Fruit fly (Drosophila melanogaster) whole organism, prepupa: ENCODE data around the gene Ldsdh1.

Experiments
- Blimp-1 ChIP-seq: fragments of 200-800 bp; sonication (Bioruptor generic); optimal IDR thresholded peaks from 3 replicates; lab custom pipeline; 2017; ENCODE audit warnings: missing biosample characterization, missing genetic modification characterization, mild to moderate bottlenecking, moderate library complexity, missing genetic modification reagents
- CG10631 ChIP-seq: fragments of 200-800 bp; sonication (Bioruptor generic); optimal IDR thresholded peaks from 2 replicates; lab custom pipeline; 2016; ENCODE audit warnings: missing biosample characterization, missing genetic modification characterization
- CG10669 ChIP-seq: fragments of 200-800 bp; sonication (Bioruptor generic); optimal IDR thresholded peaks from 3 replicates; lab custom pipeline; 2018; ENCODE audit warnings: missing biosample characterization, mild to moderate bottlenecking, missing genetic modification characterization, moderate library complexity
- CG11294 ChIP-seq: fragments of 200-800 bp; sonication (Bioruptor generic); IDR thresholded peaks from 2 replicates; pipeline ENCODE4 v1.3.6; 2022; ENCODE audit warnings: missing biosample characterization, missing genetic modification characterization
- CG11762 ChIP-seq: fragments of 200-800 bp; sonication (Bioruptor generic); optimal IDR thresholded peaks from 3 replicates; lab custom pipeline; 2016; ENCODE audit warnings: missing biosample characterization, missing genetic modification characterization; ENCODE audit not compliant: insufficient read depth
- CG11902 ChIP-seq: fragments of 200-800 bp; sonication (Bioruptor generic); optimal IDR thresholded peaks from 3 replicates; lab custom pipeline; 2016; ENCODE audit warnings: missing biosample characterization, missing genetic modification characterization
- CG15336 ChIP-seq: fragments of 200-800 bp; sonication (Bioruptor generic); IDR thresholded peaks from 2 replicates; pipeline ENCODE4 v1.3.6; 2022; ENCODE audit warnings: missing biosample characterization, missing genetic modification characterization
- CG3032 ChIP-seq: fragments of 200-800 bp; optimal IDR thresholded peaks from 2 replicates; lab custom pipeline; 2019; ENCODE audit warnings: missing biosample characterization, mild to moderate bottlenecking, missing genetic modification characterization, moderate library complexity
- CG31627 ChIP-seq: fragments of 200-800 bp; sonication (Bioruptor generic); optimal IDR thresholded peaks from 3 replicates; lab custom pipeline; 2016; ENCODE audit warnings: missing biosample characterization, missing genetic modification characterization
- CG32006 ChIP-seq: fragments of 200-800 bp; sonication (Bioruptor generic); optimal IDR thresholded peaks from 3 replicates; lab custom pipeline; 2017; ENCODE audit warnings: missing biosample characterization, mild to moderate bottlenecking, missing genetic modification characterization
- CG34406 ChIP-seq: fragments of 200-800 bp; sonication (Bioruptor generic); optimal IDR thresholded peaks from 3 replicates; lab custom pipeline; 2016; ENCODE audit warnings: missing biosample characterization, missing genetic modification characterization
- CG3919 ChIP-seq: fragments of 200-800 bp; sonication (Bioruptor generic); optimal IDR thresholded peaks from 3 replicates; lab custom pipeline; 2016; ENCODE audit warnings: missing biosample characterization, missing genetic modification characterization
- CG6163 ChIP-seq: fragments of 200-800 bp; sonication (Bioruptor generic); IDR thresholded peaks from 3 replicates; pipeline ENCODE4 v1.3.6; 2022; ENCODE audit warnings: missing biosample characterization, missing genetic modification characterization
- CG6276 ChIP-seq: fragments of 200-800 bp; sonication (Bioruptor generic); optimal IDR thresholded peaks from 2 replicates; lab custom pipeline; 2017; ENCODE audit warnings: missing biosample characterization, mild to moderate bottlenecking, missing genetic modification characterization
- CG6792 ChIP-seq: fragments of 200-800 bp; sonication (Bioruptor generic); optimal IDR thresholded peaks from 3 replicates; lab custom pipeline; 2016; ENCODE audit warnings: missing biosample characterization, missing genetic modification characterization
- CG6808 ChIP-seq: fragments of 200-800 bp; sonication (Bioruptor generic); optimal IDR thresholded peaks from 3 replicates; lab custom pipeline; 2017; ENCODE audit warnings: missing biosample characterization, missing genetic modification characterization, mild to moderate bottlenecking, moderate library complexity, missing genetic modification reagents
- CG6854 ChIP-seq: fragments of 200-800 bp; sonication (Bioruptor generic); optimal IDR thresholded peaks from 2 replicates; lab custom pipeline; 2017; ENCODE audit warnings: missing biosample characterization, mild to moderate bottlenecking, missing genetic modification characterization
- CG7368 ChIP-seq: fragments of 200-800 bp; sonication (Bioruptor generic); optimal IDR thresholded peaks from 3 replicates; lab custom pipeline; 2016; ENCODE audit warnings: missing biosample characterization, missing genetic modification characterization
- CG8119 ChIP-seq: fragments of 200-800 bp; sonication (Bioruptor generic); IDR thresholded peaks from 3 replicates; pipeline ENCODE4 v1.3.6; 2022; ENCODE audit warnings: missing biosample characterization, missing genetic modification characterization
- CG8319 ChIP-seq: fragments of 200-800 bp; sonication (Bioruptor generic); optimal IDR thresholded peaks from 3 replicates; lab custom pipeline; 2016; ENCODE audit warnings: missing biosample characterization, missing genetic modification characterization
- CG8632 ChIP-seq: fragments of 200-800 bp; sonication (Bioruptor generic); optimal IDR thresholded peaks from 3 replicates; lab custom pipeline; 2016; ENCODE audit warnings: missing biosample characterization, missing genetic modification characterization
- CG9139 ChIP-seq: fragments of 200-800 bp; sonication (Bioruptor generic); optimal IDR thresholded peaks from 3 replicates; lab custom pipeline; 2017; ENCODE audit warnings: missing biosample characterization, mild to moderate bottlenecking, missing genetic modification characterization
- Eip78C ChIP-seq: fragments of 200-800 bp; sonication (Bioruptor generic); peaks from one replicate; lab custom pipeline; 2016; ENCODE audit warnings: missing biosample characterization, missing genetic modification characterization
- Eip93F ChIP-seq: fragments of 200-800 bp; sonication (Bioruptor generic); optimal IDR thresholded peaks from 2 replicates; lab custom pipeline; 2016; ENCODE audit warnings: missing biosample characterization, mild to moderate bottlenecking, missing genetic modification characterization
- Ets21C ChIP-seq: fragments of 200-800 bp; sonication (Bioruptor generic); optimal IDR thresholded peaks from 3 replicates; lab custom pipeline; 2016; ENCODE audit warnings: missing biosample characterization, missing genetic modification characterization
- Ets96B ChIP-seq: fragments of 200-800 bp; optimal IDR thresholded peaks from 2 replicates; lab custom pipeline; 2019; ENCODE audit warnings: missing biosample characterization, mild to moderate bottlenecking, missing genetic modification characterization, moderate library complexity
- Gug ChIP-seq: fragments of 200-800 bp; sonication (Bioruptor generic); IDR thresholded peaks from 2 replicates; pipeline ENCODE4 v1.3.6; 2022; ENCODE audit warnings: missing biosample characterization, missing genetic modification characterization
- Hr38 ChIP-seq: sonication (Bioruptor generic); optimal IDR thresholded peaks from 2 replicates; lab custom pipeline; 2016; ENCODE audit warnings: missing biosample characterization, missing genetic modification characterization
- Hr39 ChIP-seq: fragments of 200-800 bp; sonication (Bioruptor generic); optimal IDR thresholded peaks from 2 replicates; lab custom pipeline; 2016; ENCODE audit warnings: missing biosample characterization, missing genetic modification characterization
- Hr4 ChIP-seq: fragments of 200-800 bp; sonication (Bioruptor generic); optimal IDR thresholded peaks from 3 replicates; lab custom pipeline; 2016; ENCODE audit warnings: missing biosample characterization, missing genetic modification characterization
- Lpt ChIP-seq: fragments of 200-800 bp; sonication (Bioruptor generic); optimal IDR thresholded peaks from 3 replicates; lab custom pipeline; 2016; ENCODE audit warnings: missing biosample characterization, missing genetic modification characterization
- Met ChIP-seq: fragments of 200-800 bp; sonication (Bioruptor generic); optimal IDR thresholded peaks from 3 replicates; lab custom pipeline; 2016; ENCODE audit warnings: missing biosample characterization, missing genetic modification characterization
- OdsH ChIP-seq: fragments of 200-800 bp; sonication (Bioruptor generic); optimal IDR thresholded peaks from 3 replicates; lab custom pipeline; 2016; ENCODE audit warnings: missing biosample characterization, missing genetic modification characterization
- Smox ChIP-seq: fragments of 200-800 bp; sonication (Bioruptor generic); optimal IDR thresholded peaks from 3 replicates; lab custom pipeline; 2016; ENCODE audit warnings: missing biosample characterization, missing genetic modification characterization
- Sox102F ChIP-seq: fragments of 200-800 bp; sonication (Bioruptor generic); optimal IDR thresholded peaks from 2 replicates; lab custom pipeline; 2016; ENCODE audit warnings: missing biosample characterization, mild to moderate bottlenecking, missing genetic modification characterization
- Sox14 ChIP-seq: fragments of 200-800 bp; sonication (Bioruptor generic); optimal IDR thresholded peaks from 3 replicates; lab custom pipeline; 2016; ENCODE audit warnings: missing biosample characterization, missing genetic modification characterization
- Sox15 ChIP-seq: fragments of 200-800 bp; sonication (Bioruptor generic); optimal IDR thresholded peaks from 3 replicates; lab custom pipeline; 2016; ENCODE audit warnings: missing biosample characterization, missing genetic modification characterization
- achi ChIP-seq: fragments of 200-800 bp; sonication (Bioruptor generic); optimal IDR thresholded peaks from 3 replicates; lab custom pipeline; 2016; ENCODE audit warnings: missing biosample characterization, missing genetic modification characterization
- acj6 ChIP-seq: fragments of 200-800 bp; sonication (Bioruptor generic); optimal IDR thresholded peaks from 3 replicates; lab custom pipeline; 2016; ENCODE audit warnings: missing biosample characterization, missing genetic modification characterization
- cyc ChIP-seq: fragments of 200-800 bp; sonication (Bioruptor generic); optimal IDR thresholded peaks from 3 replicates; lab custom pipeline; 2016; ENCODE audit warnings: missing biosample characterization, missing genetic modification characterization
- dac ChIP-seq: fragments of 200-800 bp; sonication (Bioruptor generic); optimal IDR thresholded peaks from 2 replicates; lab custom pipeline; 2017; ENCODE audit warnings: missing biosample characterization, mild to moderate bottlenecking, missing genetic modification characterization
- dsx ChIP-seq: fragments of 200-800 bp; optimal IDR thresholded peaks from 3 replicates; lab custom pipeline; 2019; ENCODE audit warnings: missing biosample characterization, mild to moderate bottlenecking, missing genetic modification characterization, moderate library complexity; ENCODE audit not compliant: poor library complexity, severe bottlenecking
- eg ChIP-seq: fragments of 200-800 bp; sonication (Bioruptor generic); IDR thresholded peaks from 3 replicates; pipeline ENCODE4 v1.3.6; 2022; ENCODE audit warnings: missing biosample characterization, missing genetic modification characterization
- fd59A ChIP-seq: fragments of 200-800 bp; sonication (Bioruptor generic); optimal IDR thresholded peaks from 2 replicates; lab custom pipeline; 2017; ENCODE audit warnings: missing biosample characterization, mild to moderate bottlenecking, missing genetic modification characterization, missing genetic modification reagents
- fd85E ChIP-seq: fragments of 200-800 bp; sonication (Bioruptor generic); optimal IDR thresholded peaks from 3 replicates; lab custom pipeline; 2016; ENCODE audit warnings: missing biosample characterization, missing genetic modification characterization
- lz ChIP-seq: fragments of 200-800 bp; sonication (Bioruptor generic); optimal IDR thresholded peaks from 3 replicates; lab custom pipeline; 2016; ENCODE audit warnings: missing biosample characterization, missing genetic modification characterization
- pdm3 ChIP-seq: fragments of 200-800 bp; sonication (Bioruptor generic); optimal IDR thresholded peaks from 3 replicates; lab custom pipeline; 2016; ENCODE audit warnings: missing biosample characterization, missing genetic modification characterization
- salr ChIP-seq, 2 experiments: fragments of 200-800 bp; sonication (Bioruptor generic); optimal IDR thresholded peaks; 3 replicates each; lab custom pipeline; 2016 to 2018; ENCODE audit warnings: missing biosample characterization in 2 of 2, missing genetic modification characterization in 2 of 2, mild to moderate bottlenecking in 1 of 2
- spab ChIP-seq: fragments of 200-800 bp; sonication (Bioruptor generic); optimal IDR thresholded peaks from 2 replicates; lab custom pipeline; 2017; ENCODE audit warnings: missing biosample characterization, mild to moderate bottlenecking, missing genetic modification characterization, missing genetic modification reagents
- ss ChIP-seq, 2 experiments: fragments of 200-800 bp; sonication (Bioruptor generic); optimal IDR thresholded peaks; 2 replicates in 1 of 2; 3 replicates in 1 of 2; lab custom pipeline; 2017 to 2018; ENCODE audit warnings: mild to moderate bottlenecking in 2 of 2, missing biosample characterization in 2 of 2, missing genetic modification characterization in 2 of 2, moderate library complexity in 1 of 2
- svp ChIP-seq: fragments of 200-800 bp; sonication (Bioruptor generic); peaks from one replicate; lab custom pipeline; 2016; ENCODE audit warnings: missing biosample characterization, missing genetic modification characterization
- topi ChIP-seq: fragments of 200-800 bp; sonication (Bioruptor generic); optimal IDR thresholded peaks from 3 replicates; lab custom pipeline; 2016; ENCODE audit warnings: missing biosample characterization, missing genetic modification characterization
- vri ChIP-seq: fragments of 200-800 bp; sonication (Bioruptor generic); optimal IDR thresholded peaks from 3 replicates; lab custom pipeline; 2016; ENCODE audit warnings: missing biosample characterization, mild to moderate bottlenecking, missing genetic modification characterization

The Ldsdh1 gene

DNA sequence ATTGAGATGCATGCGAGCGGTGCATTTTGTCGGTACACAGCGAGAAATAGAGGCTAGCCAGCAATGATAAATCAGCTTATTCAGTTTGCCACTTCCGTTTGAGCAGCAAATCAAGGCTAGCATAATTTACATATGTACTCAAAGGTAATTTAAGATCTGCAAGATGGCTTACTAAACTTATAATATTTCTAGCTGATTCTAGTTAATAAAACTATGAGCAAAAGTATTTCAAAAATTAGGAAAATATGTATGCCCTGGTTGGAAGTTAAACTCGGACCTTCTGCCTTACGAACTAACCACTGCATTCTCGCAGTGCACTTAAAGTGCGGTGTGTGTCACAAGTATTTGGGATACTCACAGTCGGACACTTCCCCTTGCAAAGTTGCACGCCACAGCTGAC lies 41.4 kb upstream of the Ldsdh1 start:
- TF ChIP-seq cyc (GFP tag; lab: Kevin White, UChicago) (no peak), CG10631 (GFP tag; lab: Kevin White, UChicago) (peak; percentile 30), CG8632 (GFP tag; lab: Kevin White, UChicago) (peak; percentile 4), CG6163 (peak; percentile 66; the same call in 2 of the 3 replicates), CG32006 (GFP tag; lab: Kevin White, UChicago) (peak; percentile 85), Ets21C (GFP tag; lab: Kevin White, UChicago) (no peak), Hr4 (GFP tag; lab: Kevin White, UChicago) (peak; percentile 76), Blimp-1 (no peak), Hr38 (GFP tag; lab: Kevin White, UChicago) (no peak), vri (no peak), Eip78C (GFP tag; lab: Kevin White, UChicago) (peak; percentile 92), acj6 (GFP tag; lab: Kevin White, UChicago) (peak; percentile 34), eg (GFP tag; lab: Robert Waterston, UW) (peak; percentile 62), lz (GFP tag; lab: Kevin White, UChicago) (no peak), OdsH (peak; percentile 41), fd59A (GFP tag; lab: Kevin White, UChicago) (peak; percentile 36), CG31627 (GFP tag; lab: Kevin White, UChicago) (no peak), Sox102F (GFP tag; lab: Kevin White, UChicago) (no peak), CG8119 (peak; percentile 77), Sox15 (GFP tag; lab: Kevin White, UChicago) (peak; percentile 0), Smox (no peak), CG9139 (GFP tag; lab: Kevin White, UChicago) (no peak), CG6276 (GFP tag; lab: Kevin White, UChicago) (peak; percentile 66), spab (GFP tag; lab: Kevin White, UChicago) (no peak), CG34406 (no peak), CG7368 (GFP tag; lab: Kevin White, UChicago) (peak; percentile 22), CG6808 (peak; percentile 48), Eip93F (GFP tag; lab: Kevin White, UChicago) (no peak), CG3032 (peak; percentile 46), CG11762 (peak; percentile 20), Gug (no peak), CG11902 (GFP tag; lab: Kevin White, UChicago) (peak; percentile 5), CG8319 (no peak), svp (GFP tag; lab: Kevin White, UChicago) (no peak), fd85E (GFP tag; lab: Kevin White, UChicago) (no peak), CG6854 (no peak), Sox14 (GFP tag; lab: Kevin White, UChicago) (peak; percentile 28), Lpt (GFP tag; lab: Kevin White, UChicago) (peak; percentile 54), achi (GFP tag; lab: Kevin White, UChicago) (peak; percentile 34), CG15336 (GFP tag; lab: Robert Waterston, UW) (peak; percentile 76), CG3919 (peak; percentile 53), Ets96B (tag; lab: Kevin White, UChicago) (peak; percentile 17), CG10669 (GFP tag; lab: Kevin White, UChicago) (peak; percentile 40), Hr39 (GFP tag; lab: Kevin White, UChicago) (peak; percentile 6), dac (GFP tag; lab: Kevin White, UChicago) (peak; percentile 47), topi (GFP tag; lab: Kevin White, UChicago) (peak; percentile 15), dsx (GFP tag; lab: Kevin White, UChicago) (peak; percentile 27), salr (GFP tag; optimal IDR thresholded peaks at IDR 0.05; lab: Kevin White, UChicago) (peak in 1 of 2 experiments; percentile 38), CG6792 (GFP tag; lab: Kevin White, UChicago) (peak; percentile 25), CG11294 (GFP tag; lab: Robert Waterston, UW) (no peak), pdm3 (peak; percentile 56), ss (GFP tag; optimal IDR thresholded peaks at IDR 0.05; lab: Kevin White, UChicago) (peak; percentile 67 to 78), Met (no peak)
